Fruit fly (Drosophila melanogaster) whole organism, embryonic: ENCODE results near the gene CG11699.

ENCODE experiments used
- Aef1 ChIP-seq: fragments of 200-800 bp; sonication (Bioruptor generic); IDR thresholded peaks from 3 replicates; pipeline ENCODE4 v1.3.6; 2022; ENCODE audit warnings: missing biosample characterization, missing genetic modification characterization
- Antp ChIP-seq: fragments of 200-800 bp; sonication (Bioruptor generic); optimal IDR thresholded peaks from 3 replicates; lab custom pipeline; 2016; ENCODE audit warnings: missing biosample characterization, missing genetic modification characterization
- Bgb ChIP-seq: fragments of 200-800 bp; sonication (Bioruptor generic); IDR thresholded peaks from 2 replicates; pipeline ENCODE4 v1.3.6; 2022; ENCODE audit warnings: missing biosample characterization, missing genetic modification characterization; ENCODE audit not compliant: partially characterized antibody
- CG10147 ChIP-seq: fragments of 200-800 bp; sonication (Bioruptor generic); optimal IDR thresholded peaks from 2 replicates; lab custom pipeline; 2019; ENCODE audit warnings: missing biosample characterization, mild to moderate bottlenecking, missing genetic modification characterization, moderate library complexity
- CG10267 ChIP-seq: fragments of 200-800 bp; sonication (Bioruptor generic); optimal IDR thresholded peaks from 2 replicates; lab custom pipeline; 2018; ENCODE audit warnings: missing biosample characterization, mild to moderate bottlenecking, missing genetic modification characterization, moderate library complexity
- CG10462 ChIP-seq: fragments of 200-800 bp; sonication (Bioruptor generic); optimal IDR thresholded peaks from 2 replicates; lab custom pipeline; 2016; ENCODE audit warnings: missing biosample characterization, missing genetic modification characterization
- CG11456 ChIP-seq: fragments of 200-800 bp; sonication (Bioruptor generic); IDR thresholded peaks from 3 replicates; pipeline ENCODE4 v1.3.6; 2022; ENCODE audit warnings: missing biosample characterization, missing genetic modification characterization
- CG12219 ChIP-seq: fragments of 200-800 bp; sonication (Bioruptor generic); optimal IDR thresholded peaks from 3 replicates; lab custom pipeline; 2018; ENCODE audit warnings: missing biosample characterization, mild to moderate bottlenecking, missing genetic modification characterization
- CG12744 ChIP-seq: fragments of 200-800 bp; sonication (Bioruptor generic); optimal IDR thresholded peaks from 2 replicates; lab custom pipeline; 2016; ENCODE audit warnings: missing biosample characterization, missing genetic modification characterization
- CG13775 ChIP-seq: fragments of 200-800 bp; sonication (Bioruptor generic); optimal IDR thresholded peaks from 3 replicates; lab custom pipeline; 2017; ENCODE audit warnings: missing biosample characterization, mild to moderate bottlenecking, missing genetic modification characterization
- CG13894 ChIP-seq: fragments of 200-800 bp; sonication (Bioruptor generic); optimal IDR thresholded peaks from 3 replicates; lab custom pipeline; 2018; ENCODE audit warnings: missing biosample characterization, mild to moderate bottlenecking, missing genetic modification characterization, moderate library complexity
- CG2129 ChIP-seq: fragments of 200-800 bp; sonication (Bioruptor generic); IDR thresholded peaks from 2 replicates; pipeline ENCODE4 v1.3.6; 2022; ENCODE audit warnings: missing biosample characterization, missing genetic modification characterization; ENCODE audit not compliant: partially characterized antibody
- CG31365 ChIP-seq: fragments of 200-800 bp; sonication (Bioruptor generic); optimal IDR thresholded peaks from 2 replicates; lab custom pipeline; 2018; ENCODE audit warnings: missing biosample characterization, mild to moderate bottlenecking, missing genetic modification characterization
- CG32772 ChIP-seq: fragments of 200-800 bp; sonication (Bioruptor generic); IDR thresholded peaks from 2 replicates; pipeline ENCODE4 v1.3.6; 2022; ENCODE audit warnings: missing biosample characterization, missing genetic modification characterization
- CG6765 ChIP-seq: fragments of 200-800 bp; sonication (Bioruptor generic); optimal IDR thresholded peaks from 3 replicates; lab custom pipeline; 2017; ENCODE audit warnings: missing biosample characterization, mild to moderate bottlenecking, missing genetic modification characterization
- CG6791 ChIP-seq: fragments of 200-800 bp; sonication (Bioruptor generic); IDR thresholded peaks from 3 replicates; pipeline ENCODE4 v1.3.6; 2022; ENCODE audit warnings: missing biosample characterization, missing genetic modification characterization; ENCODE audit not compliant: partially characterized antibody
- CG7357 ChIP-seq: fragments of 200-800 bp; sonication (Bioruptor generic); IDR thresholded peaks from 3 replicates; pipeline ENCODE4 v1.3.6; 2022; ENCODE audit warnings: missing biosample characterization, missing genetic modification characterization
- CG7987 ChIP-seq: fragments of 200-800 bp; sonication (Bioruptor generic); optimal IDR thresholded peaks from 2 replicates; lab custom pipeline; 2018; ENCODE audit warnings: missing biosample characterization, mild to moderate bottlenecking, missing genetic modification characterization, moderate library complexity
- CG8089 ChIP-seq: fragments of 200-800 bp; sonication (Bioruptor generic); optimal IDR thresholded peaks from 3 replicates; lab custom pipeline; 2016; ENCODE audit warnings: missing biosample characterization, missing genetic modification characterization
- CG8765 ChIP-seq: fragments of 200-800 bp; sonication (Bioruptor generic); IDR thresholded peaks from 2 replicates; pipeline ENCODE4 v1.3.6; 2022; ENCODE audit warnings: missing biosample characterization, missing genetic modification characterization
- CG8924 ChIP-seq: fragments of 200-800 bp; optimal IDR thresholded peaks from 3 replicates; lab custom pipeline; 2019; ENCODE audit warnings: missing biosample characterization, mild to moderate bottlenecking, missing genetic modification characterization, moderate library complexity
- CG9215 ChIP-seq: fragments of 200-800 bp; sonication (Bioruptor generic); IDR thresholded peaks from 2 replicates; pipeline ENCODE4 v1.3.6; 2022; ENCODE audit warnings: missing biosample characterization, missing genetic modification characterization
- CkIIα-i1 ChIP-seq: fragments of 200-800 bp; sonication (Bioruptor generic); IDR thresholded peaks from 2 replicates; pipeline ENCODE4 v1.3.6; 2022; ENCODE audit warnings: missing biosample characterization, missing genetic modification characterization
- Drgx ChIP-seq: fragments of 200-800 bp; sonication (Bioruptor generic); IDR thresholded peaks from 2 replicates; pipeline ENCODE4 v1.3.6; 2022; ENCODE audit warnings: missing biosample characterization, missing genetic modification characterization
- Ets97D ChIP-seq: fragments of 200-800 bp; sonication (Bioruptor generic); optimal IDR thresholded peaks from 3 replicates; lab custom pipeline; 2016; ENCODE audit warnings: missing biosample characterization, missing genetic modification characterization
- Jarid2 ChIP-seq: fragments of 200-800 bp; sonication (Bioruptor generic); optimal IDR thresholded peaks from 3 replicates; lab custom pipeline; 2017; ENCODE audit warnings: mild to moderate bottlenecking, missing biosample characterization, missing genetic modification reagents, missing genetic modification characterization
- Meics ChIP-seq: fragments of 200-800 bp; sonication (Bioruptor generic); optimal IDR thresholded peaks from 2 replicates; lab custom pipeline; 2017; ENCODE audit warnings: missing biosample characterization, mild to moderate bottlenecking, missing genetic modification characterization
- Myb ChIP-seq: fragments of 200-800 bp; sonication (Bioruptor generic); optimal IDR thresholded peaks from 2 replicates; lab custom pipeline; 2016; ENCODE audit warnings: missing biosample characterization, missing genetic modification characterization
- Neu2 ChIP-seq: fragments of 200-800 bp; sonication (Bioruptor generic); optimal IDR thresholded peaks from 3 replicates; lab custom pipeline; 2016; ENCODE audit warnings: missing biosample characterization, missing genetic modification characterization, borderline replicate concordance
- Nf-YB ChIP-seq: fragments of 200-800 bp; sonication (Bioruptor generic); optimal IDR thresholded peaks from 3 replicates; lab custom pipeline; 2019; ENCODE audit warnings: missing biosample characterization, mild to moderate bottlenecking, missing genetic modification characterization, moderate library complexity
- Taf1 ChIP-seq: fragments of 200-800 bp; sonication (Bioruptor generic); IDR thresholded peaks from 2 replicates; pipeline ENCODE4 v1.3.6; 2022; ENCODE audit warnings: missing biosample characterization, missing genetic modification characterization
- Trl ChIP-seq, 3 experiments: fragments of >200 bp in 2 of 3; fragments of 200-800 bp in 1 of 3; sonication (Bioruptor generic) in 1 of 3; optimal IDR thresholded peaks; 2 replicates in 1 of 3; 3 replicates in 2 of 3; lab custom pipeline; 2016 to 2017; ENCODE audit warnings: missing biosample characterization in 1 of 3, missing genetic modification characterization in 1 of 3
- ara ChIP-seq: fragments of 200-800 bp; sonication (Bioruptor generic); IDR thresholded peaks from 2 replicates; pipeline ENCODE4 v1.3.6; 2022; ENCODE audit warnings: missing biosample characterization, missing genetic modification characterization
- ase ChIP-seq: fragments of 200-800 bp; sonication (Bioruptor generic); IDR thresholded peaks from 3 replicates; pipeline ENCODE4 v1.3.6; 2022; ENCODE audit warnings: missing biosample characterization, missing genetic modification characterization
- chif ChIP-seq, 2 experiments: fragments of 200-800 bp; sonication (Bioruptor generic); optimal IDR thresholded peaks; 3 replicates each; lab custom pipeline; 2016; ENCODE audit warnings: missing biosample characterization in 2 of 2, missing genetic modification characterization in 2 of 2
- danr ChIP-seq: fragments of 200-800 bp; sonication (Bioruptor generic); IDR thresholded peaks from 2 replicates; pipeline ENCODE4 v1.3.6; 2022; ENCODE audit warnings: missing biosample characterization, missing genetic modification characterization
- esg ChIP-seq: fragments of 200-800 bp; sonication (Bioruptor generic); conservative IDR thresholded peaks from 2 replicates; pipeline ENCODE4 v1.3.6; 2022; ENCODE audit warnings: missing biosample characterization, missing genetic modification characterization
- fd96Cb ChIP-seq: fragments of 200-800 bp; sonication (Bioruptor generic); optimal IDR thresholded peaks from 2 replicates; lab custom pipeline; 2018; ENCODE audit warnings: missing biosample characterization, mild to moderate bottlenecking, missing genetic modification characterization, moderate library complexity
- gem ChIP-seq: fragments of 200-800 bp; sonication (Bioruptor generic); optimal IDR thresholded peaks from 2 replicates; lab custom pipeline; 2019; ENCODE audit warnings: missing biosample characterization, mild to moderate bottlenecking, missing genetic modification characterization, moderate library complexity
- grau ChIP-seq: fragments of 200-800 bp; optimal IDR thresholded peaks from 3 replicates; lab custom pipeline; 2019; ENCODE audit warnings: missing biosample characterization, mild to moderate bottlenecking, missing genetic modification characterization, moderate library complexity
- gro ChIP-seq: fragments of 200-800 bp; sonication (Bioruptor generic); optimal IDR thresholded peaks from 2 replicates; lab custom pipeline; 2016; ENCODE audit warnings: missing biosample characterization, missing genetic modification characterization
- gt ChIP-seq: fragments of 200-800 bp; sonication (Bioruptor generic); IDR thresholded peaks from 2 replicates; pipeline ENCODE4 v1.3.6; 2022; ENCODE audit warnings: missing biosample characterization, missing genetic modification characterization
- her ChIP-seq: fragments of 200-800 bp; sonication (Bioruptor generic); optimal IDR thresholded peaks from 2 replicates; lab custom pipeline; 2016; ENCODE audit warnings: missing biosample characterization, missing genetic modification characterization
- kah ChIP-seq: fragments of 200-800 bp; sonication (Bioruptor generic); optimal IDR thresholded peaks from 2 replicates; lab custom pipeline; 2018; ENCODE audit warnings: missing biosample characterization, mild to moderate bottlenecking, missing genetic modification characterization
- lab ChIP-seq: fragments of 200-800 bp; sonication (Bioruptor generic); optimal IDR thresholded peaks from 3 replicates; lab custom pipeline; 2017; ENCODE audit warnings: missing biosample characterization, missing genetic modification characterization, mild to moderate bottlenecking, moderate library complexity, missing genetic modification reagents
- luna ChIP-seq: fragments of 200-800 bp; sonication (Bioruptor generic); optimal IDR thresholded peaks from 2 replicates; lab custom pipeline; 2016; ENCODE audit warnings: missing biosample characterization, missing genetic modification characterization
- ranshi ChIP-seq: fragments of 200-800 bp; sonication (Bioruptor generic); IDR thresholded peaks from 2 replicates; pipeline ENCODE4 v1.3.6; 2022; ENCODE audit warnings: missing biosample characterization, missing genetic modification characterization
- sisA ChIP-seq: fragments of 200-800 bp; sonication (Bioruptor generic); IDR thresholded peaks from 2 replicates; pipeline ENCODE4 v1.3.6; 2022; ENCODE audit warnings: missing biosample characterization, missing genetic modification characterization
- ssp ChIP-seq: fragments of 200-800 bp; sonication (Bioruptor generic); IDR thresholded peaks from 2 replicates; pipeline ENCODE4 v1.3.6; 2022; ENCODE audit warnings: missing biosample characterization, missing genetic modification characterization
- toy ChIP-seq: fragments of 200-800 bp; sonication (Bioruptor generic); IDR thresholded peaks from 2 replicates; pipeline ENCODE4 v1.3.6; 2022; ENCODE audit warnings: missing biosample characterization, missing genetic modification characterization
- zen2 ChIP-seq: fragments of 200-800 bp; sonication (Bioruptor generic); IDR thresholded peaks from 3 replicates; pipeline ENCODE4 v1.3.6; 2022; ENCODE audit warnings: missing biosample characterization, missing genetic modification characterization; ENCODE audit not compliant: partially characterized antibody

CG11699 gene

dm6 chrX:11548701-11549100, 21.7 kb upstream of the CG11699 start:
- TF ChIP-seq Bgb (GFP tag; lab: Robert Waterston, UW) (no peak), fd96Cb (tag; lab: Kevin White, UChicago) (peak; percentile 46), CG13894 (no peak), Myb (GFP tag; lab: Kevin White, UChicago) (peak; percentile 7), ara (peak; percentile 36; the same call in 1 of the 2 replicates), danr (GFP tag; lab: Robert Waterston, UW) (no peak), toy (GFP tag; lab: Robert Waterston, UW) (no peak), CG10267 (tag; lab: Kevin White, UChicago) (peak; percentile 64), CG7357 (GFP tag; lab: Robert Waterston, UW) (no peak), ase (GFP tag; lab: Robert Waterston, UW) (no peak), CkIIα-i1 (GFP tag; lab: Robert Waterston, UW) (no peak), CG6791 (GFP tag; lab: Robert Waterston, UW) (no peak), kah (GFP tag; lab: Kevin White, UChicago) (no peak), sisA (GFP tag; lab: Robert Waterston, UW) (peak; percentile 21; the same call in 1 of the 2 replicates), gro (no peak), CG10147 (GFP tag; lab: Kevin White, UChicago) (peak; percentile 3), CG2129 (no peak), ssp (GFP tag; lab: Robert Waterston, UW) (no peak), gt (GFP tag; lab: Robert Waterston, UW) (no peak), gem (tag; lab: Kevin White, UChicago) (peak; percentile 71), Drgx (peak; percentile 66), Meics (no peak), Antp (GFP tag; lab: Kevin White, UChicago) (peak; percentile 7), CG8765 (no peak), Aef1 (no peak), CG13775 (GFP tag; lab: Kevin White, UChicago) (peak; percentile 16), CG10462 (no peak), grau (peak; percentile 43), CG31365 (tag; lab: Kevin White, UChicago) (no peak), CG32772 (GFP tag; lab: Robert Waterston, UW) (no peak), lab (peak; percentile 29), CG6765 (GFP tag; lab: Kevin White, UChicago) (no peak), CG12744 (GFP tag; lab: Kevin White, UChicago) (no peak), CG12219 (GFP tag; lab: Kevin White, UChicago) (peak; percentile 29), esg (GFP tag; lab: Robert Waterston, UW) (no peak), Neu2 (GFP tag; lab: Kevin White, UChicago) (no peak), Jarid2 (GFP tag; lab: Kevin White, UChicago) (no peak), CG7987 (GFP tag; lab: Kevin White, UChicago) (no peak), CG8924 (tag; lab: Kevin White, UChicago) (peak; percentile 41), ranshi (GFP tag; lab: Robert Waterston, UW) (peak; percentile 20; the same call in 1 of the 2 replicates), CG11456 (GFP tag; lab: Robert Waterston, UW) (no peak), Nf-YB (peak; percentile 19), luna (no peak), her (no peak), chif (GFP tag; optimal IDR thresholded peaks at IDR 0.05; lab: Kevin White, UChicago) (peak; percentile 60 to 64), CG9215 (GFP tag; lab: Robert Waterston, UW) (0 out of 2 replicates have a peak, but pooled peaks have one; percentile 16), CG8089 (GFP tag; lab: Kevin White, UChicago) (peak; percentile 52), Taf1 (GFP tag; lab: Robert Waterston, UW) (no peak), Trl (optimal IDR thresholded peaks at IDR 0.05; lab: Kevin White, UChicago) (no peak), Trl (GFP tag; optimal IDR thresholded peaks at IDR 0.05; lab: Kevin White, UChicago) (peak; percentile 19), zen2 (no peak), Ets97D (GFP tag; lab: Kevin White, UChicago) (no peak)
